Worm (Caenorhabditis elegans): ENCODE results near the gene C27D9.2.

DNA sequence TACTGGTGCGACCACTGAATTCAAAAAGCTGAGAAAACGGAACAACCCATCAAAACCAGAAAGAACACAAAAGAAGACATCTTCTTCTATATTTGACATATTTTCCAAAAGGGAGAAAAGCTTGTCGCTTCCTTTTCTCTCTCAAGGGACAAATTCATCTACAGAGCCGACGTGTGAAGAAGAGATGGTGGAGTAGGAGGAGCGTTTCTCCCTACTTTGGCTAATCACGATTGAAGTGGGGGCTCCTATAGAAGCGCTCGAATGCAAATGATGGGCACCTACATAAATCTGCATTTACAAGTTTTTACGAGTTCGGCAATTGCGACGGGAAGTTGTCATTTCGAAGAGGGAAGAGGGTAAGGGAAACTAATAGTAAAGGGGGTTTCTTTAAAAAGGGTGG, 49.6 kb upstream of the C27D9.2 start:
- TF ChIP-seq unc-39 (tag; optimal IDR thresholded peaks at IDR 0.05) (no peak), gmeb-1 (tag; optimal IDR thresholded peaks at IDR 0.05) (no peak), aly-2 (tag; optimal IDR thresholded peaks at IDR 0.05) (no peak), ztf-11 (tag; optimal IDR thresholded peaks at IDR 0.05) (no peak), ama-1 (optimal IDR thresholded peaks at IDR 0.05) (no peak), elt-3 (tag; optimal IDR thresholded peaks at IDR 0.05) (no peak), nhr-77 (tag; optimal IDR thresholded peaks at IDR 0.05) (no peak), unc-62 (GFP tag; optimal IDR thresholded peaks at IDR 0.05) (no peak)
